Fruit fly (Drosophila melanogaster): ENCODE measurements around the gene CG44271.

DNA sequence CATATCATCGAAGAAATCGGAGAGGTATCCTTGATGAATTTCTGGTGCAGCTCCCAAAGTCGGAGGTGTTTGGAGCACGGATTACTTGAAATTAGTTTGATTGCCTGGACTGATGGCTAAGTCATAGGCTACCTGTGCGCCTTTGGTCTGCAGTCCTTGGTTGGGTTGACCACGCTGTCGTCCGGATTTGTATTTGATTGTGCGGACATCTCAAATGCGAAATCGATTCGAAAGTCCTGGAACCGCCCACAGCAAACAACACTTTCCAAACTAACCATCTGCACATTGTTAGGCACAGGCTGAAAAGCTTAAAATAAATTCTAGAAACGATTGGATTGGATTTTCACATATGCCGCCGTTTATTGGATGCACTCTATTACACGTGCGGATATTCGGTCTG is 11.8 kb upstream of the CG44271 start, which contains the start of gene CG11322:
- TF ChIP-seq usp (GFP tag; optimal IDR thresholded peaks at IDR 0.05) (no peak), psq (optimal IDR thresholded peaks at IDR 0.05) (no peak), Dll (optimal IDR thresholded peaks at IDR 0.05) (no peak), pan (optimal IDR thresholded peaks at IDR 0.05) (no peak), CG8478 (optimal IDR thresholded peaks at IDR 0.05) (no peak), EcR (GFP tag; optimal IDR thresholded peaks at IDR 0.05) (no peak)

Measured in whole organism.